Worm (Caenorhabditis elegans) whole organism, early embryonic: ENCODE results near the gene gip-1.

Experiments used
- B0310.2 ChIP-seq: sonication (generic microtip); optimal IDR thresholded peaks from 2 replicates; lab custom pipeline; 2016; ENCODE audit warnings: mild to moderate bottlenecking, missing genetic modification characterization, missing compliant biosample characterization
- F13C5.2 ChIP-seq: sonication (generic microtip); optimal IDR thresholded peaks from 2 replicates; lab custom pipeline; 2017; ENCODE audit warnings: mild to moderate bottlenecking, missing genetic modification characterization, inconsistent platforms, missing compliant biosample characterization
- aly-1 ChIP-seq: sonication (generic microtip); optimal IDR thresholded peaks from 2 replicates; lab custom pipeline; 2016; ENCODE audit warnings: missing genetic modification characterization, missing compliant biosample characterization
- ama-1 ChIP-seq: fragments of 150-350 bp; optimal IDR thresholded peaks from 2 replicates; lab custom pipeline; 2014
- ceh-13 ChIP-seq: fragments of 200-800 bp; sonication (Bioruptor generic); optimal IDR thresholded peaks from 2 replicates; lab custom pipeline; 2018; ENCODE audit warnings: mild to moderate bottlenecking, missing genetic modification characterization, missing compliant biosample characterization
- ceh-36 ChIP-seq: sonication (generic microtip); optimal IDR thresholded peaks from 2 replicates; lab custom pipeline; 2016; ENCODE audit warnings: missing genetic modification characterization, inconsistent platforms, missing compliant biosample characterization
- ets-7 ChIP-seq: sonication (generic microtip); optimal IDR thresholded peaks from 2 replicates; lab custom pipeline; 2016; ENCODE audit warnings: missing genotype, missing genetic modification characterization, missing compliant biosample characterization
- flt-1 ChIP-seq: fragments of 200-800 bp; sonication (Bioruptor generic); IDR thresholded peaks from 2 replicates; pipeline ENCODE4 v1.3.6; 2022; ENCODE audit warnings: missing genetic modification characterization, missing compliant biosample characterization
- hmbx-1 ChIP-seq: sonication (generic microtip); optimal IDR thresholded peaks from 2 replicates; lab custom pipeline; 2016; ENCODE audit warnings: mild to moderate bottlenecking, missing genetic modification characterization, missing compliant biosample characterization
- hnd-1 ChIP-seq: sonication (generic microtip); optimal IDR thresholded peaks from 2 replicates; lab custom pipeline; 2016; ENCODE audit warnings: missing genetic modification characterization, missing compliant biosample characterization
- pes-1 ChIP-seq: fragments of 200-800 bp; sonication (Bioruptor generic); IDR thresholded peaks from 2 replicates; pipeline ENCODE4 v1.3.6; 2022; ENCODE audit warnings: missing genetic modification reagents, missing genetic modification characterization, missing compliant biosample characterization
- scrt-1 ChIP-seq: fragments of 200-800 bp; sonication (Bioruptor generic); IDR thresholded peaks from 2 replicates; pipeline ENCODE4 v1.3.6; 2022; ENCODE audit warnings: missing genetic modification characterization, missing compliant biosample characterization
- sea-1 ChIP-seq: fragments of 200-800 bp; sonication (Bioruptor generic); conservative IDR thresholded peaks from 2 replicates; pipeline ENCODE4 v1.3.6; 2022; ENCODE audit warnings: missing genetic modification characterization, missing compliant biosample characterization
- tbx-11 ChIP-seq: fragments of 200-800 bp; sonication (Bioruptor generic); IDR thresholded peaks from 2 replicates; pipeline ENCODE4 v1.3.6; 2022; ENCODE audit warnings: missing genetic modification characterization, missing compliant biosample characterization
- tbx-37 ChIP-seq: fragments of 200-800 bp; sonication (Bioruptor generic); conservative IDR thresholded peaks from 2 replicates; pipeline ENCODE4 v1.3.6; 2022; ENCODE audit warnings: missing genetic modification reagents, missing genetic modification characterization, missing compliant biosample characterization
- tra-4 ChIP-seq: sonication (generic microtip); optimal IDR thresholded peaks from 2 replicates; lab custom pipeline; 2017; ENCODE audit warnings: missing genetic modification characterization, missing compliant biosample characterization

gip-1 gene

ce11 chrIII:2391704-2392103, 44.3 kb downstream of the gip-1 start:
- TF ChIP-seq hnd-1 (no peak), sea-1 (GFP tag; lab: Robert Waterston, UW) (no peak)

ce11 chrIII:2393666-2394154, 46.3 kb downstream of the gip-1 start:
- no peak for TF ChIP-seq tbx-11 (GFP tag; lab: Robert Waterston, UW)
- no peak for TF ChIP-seq ets-7 (tag; lab: Kevin White, UChicago)
- no peak for TF ChIP-seq hnd-1
- TF ChIP-seq tra-4, result no peak
- no peak for TF ChIP-seq B0310.2
- no peak for TF ChIP-seq ceh-13 (GFP tag; lab: Kevin White, UChicago)
- TF ChIP-seq sea-1 (GFP tag; lab: Robert Waterston, UW), result no peak

DNA sequence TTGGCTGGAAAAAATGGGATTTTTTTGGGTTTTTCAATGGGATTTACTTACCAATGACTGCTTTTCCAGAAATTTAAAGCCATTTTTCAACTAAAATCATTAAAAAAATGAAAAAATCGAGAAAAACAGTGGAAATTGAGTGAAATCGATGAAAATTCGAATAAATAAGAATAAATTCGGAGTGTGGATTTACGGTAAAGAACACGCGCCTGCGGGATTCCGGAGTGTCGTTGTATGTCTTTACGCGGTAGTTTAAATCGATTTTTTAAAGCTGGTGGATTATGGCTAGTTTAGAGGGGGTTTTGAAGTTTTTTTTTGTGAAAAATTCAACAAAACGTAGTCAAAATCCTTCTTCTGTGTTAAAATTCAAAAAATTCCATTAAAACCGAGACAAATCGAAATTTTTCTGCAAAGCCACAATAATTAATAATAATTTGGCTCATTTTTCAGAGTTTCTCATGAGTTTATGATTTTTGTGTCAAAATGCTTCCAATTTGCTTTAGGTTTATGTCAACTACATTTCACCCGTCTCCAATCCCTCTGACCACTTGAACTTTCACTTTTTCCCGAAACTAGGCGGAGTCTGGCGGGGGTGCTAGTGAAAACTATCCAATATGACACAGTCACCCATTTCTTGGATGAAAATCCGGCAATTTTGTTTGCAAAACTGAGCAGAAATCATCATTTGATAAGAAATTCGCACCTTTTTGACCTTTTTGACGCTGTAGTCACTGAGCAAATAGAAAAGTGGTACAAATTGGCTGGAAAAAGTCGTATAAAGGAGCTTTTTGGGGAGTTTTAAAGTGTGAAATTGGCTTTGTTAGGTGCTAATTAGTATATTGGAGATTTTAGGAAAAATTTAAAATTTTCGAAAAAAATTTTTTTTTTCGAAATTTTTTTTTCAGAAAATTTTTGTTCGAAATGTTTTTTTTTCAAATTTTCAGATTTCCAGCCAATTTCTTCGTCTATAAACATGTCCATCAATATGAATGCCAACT, 54.0 kb downstream of the gip-1 start, which contains the start of the genes cic-1 and strm-1:
Gene cic-1 (minus strand): TSS at position 96 of the 998 bp plus-strand sequence.
Gene strm-1 (plus strand): TSS at position 945 of the 998 bp plus-strand sequence.
- no peak for TF ChIP-seq tbx-11 (GFP tag; lab: Robert Waterston, UW)
- no peak for TF ChIP-seq hnd-1
- no peak for TF ChIP-seq hmbx-1
- no peak for TF ChIP-seq ama-1 (lab: Kevin White, UChicago)
- TF ChIP-seq sea-1 (GFP tag; lab: Robert Waterston, UW), result no peak
- no peak for TF ChIP-seq ceh-36 (tag; lab: Kevin White, UChicago)
- TF ChIP-seq tbx-37, result no peak
- TF ChIP-seq flt-1 (GFP tag; lab: Robert Waterston, UW), result no peak
- no peak for TF ChIP-seq scrt-1 (GFP tag; lab: Robert Waterston, UW)
- TF ChIP-seq F13C5.2 (tag; lab: Kevin White, UChicago), result no peak
- no peak for TF ChIP-seq tra-4
- TF ChIP-seq pes-1 (GFP tag; lab: Robert Waterston, UW), result no peak
- TF ChIP-seq ceh-13 (GFP tag; lab: Kevin White, UChicago), result no peak
- TF ChIP-seq aly-1 (tag; lab: Kevin White, UChicago), result no peak

- no peak for TF ChIP-seq scrt-1 (GFP tag; lab: Robert Waterston, UW)
- TF ChIP-seq flt-1 (GFP tag; lab: Robert Waterston, UW), result no peak
- no peak for TF ChIP-seq pes-1 (GFP tag; lab: Robert Waterston, UW)
Measured at ce11 chrIII:2410925-2411450, 63.6 kb downstream of the gip-1 start, which contains the start of gene mrpl-30. mrpl-30 (minus strand) TSS chrIII:2410975.
